Fruit fly (Drosophila melanogaster) whole organism, adult: ENCODE data around the gene CG3841.
A peak's percentile ranks its signal among the peaks of the same experiment; 100 is the strongest.

Experiments used
- CG11617 ChIP-seq: fragments of 200-800 bp; sonication (Bioruptor generic); optimal IDR thresholded peaks from 2 replicates; lab custom pipeline; 2017; ENCODE audit warnings: mild to moderate bottlenecking, missing biosample characterization, missing genetic modification reagents, missing genetic modification characterization
- CG12768 ChIP-seq: fragments of 200-800 bp; sonication (Bioruptor generic); optimal IDR thresholded peaks from 2 replicates; lab custom pipeline; 2017; ENCODE audit warnings: missing biosample characterization, missing genetic modification characterization, mild to moderate bottlenecking, moderate library complexity, missing genetic modification reagents
- CG1620 ChIP-seq: fragments of 200-800 bp; sonication (Bioruptor generic); optimal IDR thresholded peaks from 2 replicates; lab custom pipeline; 2016; ENCODE audit warnings: missing biosample characterization, missing genetic modification characterization
- CG5204 ChIP-seq: fragments of 200-800 bp; sonication (Bioruptor generic); optimal IDR thresholded peaks from 2 replicates; lab custom pipeline; 2016; ENCODE audit warnings: missing biosample characterization, missing genetic modification characterization
- CG7045 ChIP-seq: fragments of 200-800 bp; sonication (Bioruptor generic); optimal IDR thresholded peaks from 2 replicates; lab custom pipeline; 2017; ENCODE audit warnings: missing biosample characterization, mild to moderate bottlenecking, missing genetic modification characterization
- Clk ChIP-seq: fragments of 200-800 bp; sonication (Bioruptor generic); optimal IDR thresholded peaks from 2 replicates; lab custom pipeline; 2017; ENCODE audit warnings: missing biosample characterization, missing genetic modification characterization
- bab1 ChIP-seq: fragments of 200-800 bp; sonication (Bioruptor generic); optimal IDR thresholded peaks from 3 replicates; lab custom pipeline; 2019; ENCODE audit warnings: missing biosample characterization, mild to moderate bottlenecking, missing genetic modification characterization, moderate library complexity
- cnc ChIP-seq, 2 experiments: fragments of >200 bp; optimal IDR thresholded peaks; 2 replicates each; lab custom pipeline; 2017

- TF ChIP-seq cnc (optimal IDR thresholded peaks at IDR 0.05; lab: Kevin White, UChicago): no peak
- TF ChIP-seq CG12768 (GFP tag; lab: Kevin White, UChicago): peak; percentile 25
- peak; percentile 47 for TF ChIP-seq CG7045 (GFP tag; lab: Kevin White, UChicago)
- TF ChIP-seq CG11617: no peak
- no peak for TF ChIP-seq CG1620 (GFP tag; lab: Kevin White, UChicago)
- TF ChIP-seq CG5204 (GFP tag; lab: Kevin White, UChicago): no peak
- TF ChIP-seq bab1 (GFP tag; lab: Kevin White, UChicago): no peak
- no peak for TF ChIP-seq Clk (GFP tag; lab: Kevin White, UChicago)
Measured at dm6 chr2L:9564527-9564926, 24.7 kb upstream of the CG3841 start.
